Worm (Caenorhabditis elegans) whole organism, young adult: ENCODE results near the gene rcan-1.

Experiments used
- aptf-3 ChIP-seq: fragments of 200-800 bp; sonication (Bioruptor generic); IDR thresholded peaks from 2 replicates; pipeline ENCODE4 v1.3.6; 2022; ENCODE audit warnings: missing genetic modification characterization, missing compliant biosample characterization
- lag-1 ChIP-seq: fragments of 200-800 bp; sonication (Bioruptor generic); IDR thresholded peaks from 2 replicates; pipeline ENCODE4 v1.3.6; 2022; ENCODE audit warnings: missing genetic modification reagents, missing genetic modification characterization, missing compliant biosample characterization

DNA sequence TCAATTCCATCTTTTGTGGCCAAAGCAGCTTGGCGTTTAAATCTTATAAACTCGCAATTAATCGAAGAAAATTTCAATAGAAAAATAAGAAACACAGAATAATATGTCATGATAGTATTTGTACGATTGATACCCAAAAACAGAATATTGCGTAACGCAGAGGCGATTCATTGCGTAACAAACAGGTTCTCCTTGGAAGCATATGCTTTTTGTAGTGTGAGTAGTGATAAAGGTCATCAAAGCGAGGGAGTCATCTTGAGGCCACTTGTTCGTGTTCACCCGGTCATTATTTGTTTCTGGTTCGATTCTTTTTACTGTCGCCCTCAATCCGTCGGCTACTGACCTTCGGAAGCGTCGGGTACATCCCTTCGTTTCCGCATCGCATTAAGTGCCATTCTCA lies 22.9 kb downstream of the rcan-1 start, which contains the start of gene F54E7.6:
- TF ChIP-seq lag-1 (GFP tag; lab: Robert Waterston, UW) (no peak), aptf-3 (GFP tag; lab: Robert Waterston, UW) (no peak)
